Worm (Caenorhabditis elegans) whole organism, L3 larva: ENCODE data around the gene C33G8.2.

Source experiments
- mml-1 ChIP-seq: fragments of 150-350 bp; sonication (generic microtip); optimal IDR thresholded peaks from 3 replicates; lab custom pipeline; 2014; ENCODE audit warnings: missing biosample characterization, missing genetic modification characterization
- skn-1 ChIP-seq: fragments of 150-350 bp; optimal IDR thresholded peaks from 2 replicates; lab custom pipeline; 2014; ENCODE audit warnings: missing biosample characterization, missing genetic modification characterization

DNA sequence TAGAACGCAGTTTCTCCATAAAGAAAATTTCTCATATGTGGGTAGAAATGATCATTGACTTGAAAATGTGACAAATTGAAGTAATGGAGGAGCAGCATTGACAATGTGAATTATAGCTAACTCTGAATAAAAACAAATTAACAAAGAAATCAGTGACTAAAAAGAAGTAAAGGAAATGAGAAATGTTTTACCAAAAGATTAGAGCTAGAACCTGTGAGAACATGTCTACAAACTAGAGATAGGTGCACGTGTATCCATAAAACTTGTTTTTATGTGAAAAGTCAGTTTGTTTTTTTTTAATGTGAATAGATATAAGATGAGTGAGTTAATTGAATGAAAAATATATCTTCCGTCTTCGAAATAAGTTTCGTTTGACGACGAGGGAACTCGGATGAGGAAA is 30.5 kb upstream of the C33G8.2 start, which contains the start of gene sre-12:
- TF ChIP-seq mml-1 (tag; lab: Kevin White, UChicago) (no peak), skn-1 (no peak)
